Worm (Caenorhabditis elegans) whole organism, late embryonic: ENCODE results near the gene T05A7.6.

ENCODE experiments used
- C08G9.2 ChIP-seq: sonication (generic microtip); optimal IDR thresholded peaks from 2 replicates; lab custom pipeline; 2016; ENCODE audit warnings: mild to moderate bottlenecking, missing genetic modification characterization, moderate library complexity, missing compliant biosample characterization
- C38D4.7 ChIP-seq: fragments of 200-800 bp; sonication (Bioruptor generic); optimal IDR thresholded peaks from 2 replicates; lab custom pipeline; 2018; ENCODE audit warnings: mild to moderate bottlenecking, missing genetic modification characterization, moderate library complexity, missing compliant biosample characterization
- F13H6.1 ChIP-seq: sonication (generic microtip); optimal IDR thresholded peaks from 2 replicates; lab custom pipeline; 2016; ENCODE audit warnings: missing genetic modification characterization, missing compliant biosample characterization
- K02D7.2 ChIP-seq: sonication (generic microtip); optimal IDR thresholded peaks from 2 replicates; lab custom pipeline; 2017; ENCODE audit warnings: mild to moderate bottlenecking, missing genetic modification characterization, missing compliant biosample characterization
- ceh-19 ChIP-seq: fragments of 200-800 bp; sonication (Bioruptor generic); optimal IDR thresholded peaks from 2 replicates; lab custom pipeline; 2018; ENCODE audit warnings: mild to moderate bottlenecking, missing genetic modification characterization, missing compliant biosample characterization
- ceh-31 ChIP-seq: sonication (generic microtip); optimal IDR thresholded peaks from 2 replicates; lab custom pipeline; 2016; ENCODE audit warnings: missing genetic modification characterization, missing compliant biosample characterization
- ceh-34 ChIP-seq: sonication (generic microtip); optimal IDR thresholded peaks from 2 replicates; lab custom pipeline; 2016; ENCODE audit warnings: mild to moderate bottlenecking, missing genetic modification characterization, missing compliant biosample characterization
- ceh-45 ChIP-seq: fragments of 200-800 bp; sonication (Bioruptor generic); IDR thresholded peaks from 2 replicates; pipeline ENCODE4 v1.3.6; 2022; ENCODE audit warnings: missing genetic modification reagents, missing genetic modification characterization, missing compliant biosample characterization
- ceh-48 ChIP-seq: sonication (generic microtip); optimal IDR thresholded peaks from 2 replicates; lab custom pipeline; 2016; ENCODE audit warnings: missing genetic modification characterization, inconsistent platforms, missing compliant biosample characterization
- ceh-6 ChIP-seq: fragments of 200-800 bp; sonication (Bioruptor generic); optimal IDR thresholded peaks from 2 replicates; lab custom pipeline; 2018; ENCODE audit warnings: mild to moderate bottlenecking, missing genetic modification characterization, missing compliant biosample characterization
- ceh-9 ChIP-seq: sonication (generic microtip); optimal IDR thresholded peaks from 2 replicates; lab custom pipeline; 2016; ENCODE audit warnings: mild to moderate bottlenecking, missing genetic modification characterization, inconsistent platforms, missing compliant biosample characterization
- dmd-4 ChIP-seq: sonication (generic microtip); optimal IDR thresholded peaks from 2 replicates; lab custom pipeline; 2016; ENCODE audit warnings: borderline replicate concordance, missing genetic modification characterization, missing compliant biosample characterization
- elt-2 ChIP-seq: sonication (generic microtip); optimal IDR thresholded peaks from 2 replicates; lab custom pipeline; 2016; ENCODE audit warnings: missing genetic modification reagents, missing genetic modification characterization, missing compliant biosample characterization
- elt-4 ChIP-seq: sonication (generic microtip); optimal IDR thresholded peaks from 2 replicates; lab custom pipeline; 2016; ENCODE audit warnings: missing genetic modification characterization, missing compliant biosample characterization
- ets-4 ChIP-seq: sonication (generic microtip); optimal IDR thresholded peaks from 2 replicates; lab custom pipeline; 2016; ENCODE audit warnings: missing genetic modification characterization, missing compliant biosample characterization
- eyg-1 ChIP-seq: sonication (generic microtip); optimal IDR thresholded peaks from 2 replicates; lab custom pipeline; 2016; ENCODE audit warnings: missing genotype, missing genetic modification characterization, missing compliant biosample characterization
- fkh-10 ChIP-seq: fragments of 150-350 bp; optimal IDR thresholded peaks from 2 replicates; lab custom pipeline; 2014; ENCODE audit warnings: missing biosample characterization, missing genetic modification reagents, missing genetic modification characterization
- fkh-6 ChIP-seq: sonication (generic microtip); optimal IDR thresholded peaks from 2 replicates; lab custom pipeline; 2016; ENCODE audit warnings: missing genetic modification characterization, missing compliant biosample characterization
- hlh-13 ChIP-seq: fragments of 200-800 bp; sonication (Bioruptor generic); optimal IDR thresholded peaks from 2 replicates; lab custom pipeline; 2018; ENCODE audit warnings: mild to moderate bottlenecking, missing genetic modification characterization, missing compliant biosample characterization
- hlh-15 ChIP-seq: sonication (generic microtip); optimal IDR thresholded peaks from 2 replicates; lab custom pipeline; 2016; ENCODE audit warnings: missing genetic modification characterization, missing compliant biosample characterization
- hlh-30 ChIP-seq: sonication (generic microtip); optimal IDR thresholded peaks from 2 replicates; lab custom pipeline; 2017; ENCODE audit warnings: antibody characterized with exemption, missing genetic modification characterization, missing compliant biosample characterization; ENCODE audit not compliant: insufficient read depth
- hlh-6 ChIP-seq: sonication (generic microtip); optimal IDR thresholded peaks from 2 replicates; lab custom pipeline; 2016; ENCODE audit warnings: missing genotype, missing genetic modification characterization, missing compliant biosample characterization
- hlh-8 ChIP-seq: sonication (generic microtip); optimal IDR thresholded peaks from 2 replicates; lab custom pipeline; 2016; ENCODE audit warnings: missing genotype, missing genetic modification characterization, missing compliant biosample characterization
- madf-2 ChIP-seq: sonication (generic microtip); optimal IDR thresholded peaks from 2 replicates; lab custom pipeline; 2017; ENCODE audit warnings: missing genetic modification characterization, missing compliant biosample characterization
- mec-3 ChIP-seq: sonication (generic microtip); optimal IDR thresholded peaks from 2 replicates; lab custom pipeline; 2016; ENCODE audit warnings: borderline replicate concordance, missing genetic modification characterization, missing compliant biosample characterization
- nfya-1 ChIP-seq: sonication (generic microtip); optimal IDR thresholded peaks from 2 replicates; lab custom pipeline; 2017; ENCODE audit warnings: missing genetic modification characterization, mild to moderate bottlenecking, missing compliant biosample characterization, antibody characterized with exemption, moderate library complexity
- npax-4 ChIP-seq: sonication (generic microtip); optimal IDR thresholded peaks from 2 replicates; lab custom pipeline; 2016; ENCODE audit warnings: missing genetic modification characterization, missing compliant biosample characterization
- odd-2 ChIP-seq: sonication (generic microtip); optimal IDR thresholded peaks from 2 replicates; lab custom pipeline; 2017; ENCODE audit warnings: antibody characterized with exemption, mild to moderate bottlenecking, missing genetic modification characterization, missing compliant biosample characterization
- pag-3 ChIP-seq: sonication (generic microtip); optimal IDR thresholded peaks from 2 replicates; lab custom pipeline; 2016; ENCODE audit warnings: missing compliant biosample characterization, missing genetic modification characterization, borderline replicate concordance
- pat-9 ChIP-seq: fragments of 200-800 bp; sonication (Bioruptor generic); optimal IDR thresholded peaks from 2 replicates; lab custom pipeline; 2018; ENCODE audit warnings: mild to moderate bottlenecking, missing genetic modification characterization, moderate library complexity, missing compliant biosample characterization
- pha-2 ChIP-seq: sonication (generic microtip); optimal IDR thresholded peaks from 2 replicates; lab custom pipeline; 2017; ENCODE audit warnings: mild to moderate bottlenecking, missing genetic modification characterization, missing compliant biosample characterization
- pha-4 ChIP-seq: fragments of 150-350 bp; optimal IDR thresholded peaks from 2 replicates; lab custom pipeline; 2018; ENCODE audit warnings: missing biosample characterization, missing genetic modification reagents, missing genetic modification characterization
- pqm-1 ChIP-seq: sonication (generic microtip); optimal IDR thresholded peaks from 2 replicates; lab custom pipeline; 2016; ENCODE audit warnings: missing genetic modification characterization, missing compliant biosample characterization
- pros-1 ChIP-seq: fragments of 150-350 bp; optimal IDR thresholded peaks from 2 replicates; lab custom pipeline; 2014; ENCODE audit warnings: missing biosample characterization, missing genetic modification reagents, missing genetic modification characterization
- ref-2 ChIP-seq: sonication (generic microtip); optimal IDR thresholded peaks from 2 replicates; lab custom pipeline; 2016; ENCODE audit warnings: missing genetic modification characterization, missing compliant biosample characterization
- sdc-2 ChIP-seq: sonication (generic microtip); optimal IDR thresholded peaks from 2 replicates; lab custom pipeline; 2016; ENCODE audit warnings: missing genotype, missing genetic modification characterization, missing compliant biosample characterization
- ttx-3 ChIP-seq: sonication (generic microtip); optimal IDR thresholded peaks from 2 replicates; lab custom pipeline; 2016; ENCODE audit warnings: missing genetic modification reagents, missing genetic modification characterization, missing compliant biosample characterization
- unc-42 ChIP-seq: sonication (generic microtip); optimal IDR thresholded peaks from 2 replicates; lab custom pipeline; 2016; ENCODE audit warnings: missing genotype, missing genetic modification characterization, missing compliant biosample characterization
- unc-55 ChIP-seq: sonication (generic microtip); optimal IDR thresholded peaks from 2 replicates; lab custom pipeline; 2017; ENCODE audit warnings: missing biosample characterization, missing genetic modification reagents, missing genetic modification characterization
- zip-5 ChIP-seq: sonication (generic microtip); optimal IDR thresholded peaks from 2 replicates; lab custom pipeline; 2016; ENCODE audit warnings: missing genetic modification characterization, missing compliant biosample characterization
- ztf-16 ChIP-seq: sonication (generic microtip); optimal IDR thresholded peaks from 2 replicates; lab custom pipeline; 2017; ENCODE audit warnings: missing genetic modification characterization, missing compliant biosample characterization

T05A7.6 gene

ce11 chrII:4671692-4672091, at the start of gene T05A7.6:
Gene T05A7.6 (minus strand): TSS chrII:4671792.
- no peak for TF ChIP-seq unc-42 (tag; lab: Kevin White, UChicago)
- TF ChIP-seq hlh-15 (tag; lab: Kevin White, UChicago) = no peak
- no peak for TF ChIP-seq elt-2 (tag; lab: Kevin White, UChicago)
- no peak for TF ChIP-seq hlh-13 (GFP tag; lab: Kevin White, UChicago)
- TF ChIP-seq ref-2 (tag; lab: Kevin White, UChicago) = no peak
- no peak for TF ChIP-seq nfya-1
- TF ChIP-seq pag-3 (tag; lab: Kevin White, UChicago) = no peak
- TF ChIP-seq madf-2 (tag; lab: Kevin White, UChicago) = no peak
- TF ChIP-seq eyg-1 (tag; lab: Kevin White, UChicago) = no peak
- no peak for TF ChIP-seq ets-4
- no peak for TF ChIP-seq ceh-45 (GFP tag; lab: Robert Waterston, UW)
- no peak for TF ChIP-seq pros-1 (tag; lab: Kevin White, UChicago)
- no peak for TF ChIP-seq ceh-34 (tag; lab: Kevin White, UChicago)
- TF ChIP-seq hlh-6 = no peak
- TF ChIP-seq mec-3 (tag; lab: Kevin White, UChicago) = no peak
- TF ChIP-seq, all 69 proteins: peak for 0

- no peak for TF ChIP-seq npax-4 (tag; lab: Kevin White, UChicago)
- no peak for TF ChIP-seq pqm-1 (tag; lab: Kevin White, UChicago)
- TF ChIP-seq fkh-10 = no peak
- TF ChIP-seq fkh-6 (tag; lab: Kevin White, UChicago) = no peak
- TF ChIP-seq ztf-16 (tag; lab: Kevin White, UChicago) = no peak
- TF ChIP-seq C08G9.2 (tag; lab: Kevin White, UChicago) = no peak
- TF ChIP-seq dmd-4 (tag; lab: Kevin White, UChicago) = no peak
Measured at ce11 chrII:4715676-4716075, 44.1 kb upstream of the T05A7.6 start, which contains the start of gene F41C3.8. Gene F41C3.8 (plus strand): TSS chrII:4716046.

- no peak for TF ChIP-seq hlh-8 (tag; lab: Kevin White, UChicago)
- TF ChIP-seq odd-2 (tag; lab: Kevin White, UChicago) = no peak
- no peak for TF ChIP-seq F13H6.1 (tag; lab: Kevin White, UChicago)
- TF ChIP-seq unc-55 (GFP tag; lab: Kevin White, UChicago) = no peak
- TF ChIP-seq ceh-19 (GFP tag; lab: Kevin White, UChicago) = no peak
- no peak for TF ChIP-seq mec-3 (tag; lab: Kevin White, UChicago)
- TF ChIP-seq C38D4.7 (GFP tag; lab: Kevin White, UChicago) = no peak
- no peak for TF ChIP-seq ceh-31 (tag; lab: Kevin White, UChicago)
- no peak for TF ChIP-seq pha-2 (tag; lab: Kevin White, UChicago)
- TF ChIP-seq ceh-9 = no peak
- TF ChIP-seq ttx-3 (tag; lab: Kevin White, UChicago) = no peak
- no peak for TF ChIP-seq C08G9.2 (tag; lab: Kevin White, UChicago)
- no peak for TF ChIP-seq elt-4
- no peak for TF ChIP-seq pha-4
Measured at ce11 chrII:4710813-4711212, 39.2 kb upstream of the T05A7.6 start.

ce11 chrII:4710120-4710519, 38.5 kb upstream of the T05A7.6 start, which contains the start of gene tag-151:
Gene tag-151 (plus strand): TSS chrII:4710277.
- TF ChIP-seq eyg-1 (tag; lab: Kevin White, UChicago) = no peak
- TF ChIP-seq hlh-6 = no peak
- no peak for TF ChIP-seq ttx-3 (tag; lab: Kevin White, UChicago)
- no peak for TF ChIP-seq hlh-15 (tag; lab: Kevin White, UChicago)
- TF ChIP-seq pat-9 (tag; lab: Kevin White, UChicago) = no peak
- no peak for TF ChIP-seq ceh-9
- no peak for TF ChIP-seq zip-5
- no peak for TF ChIP-seq hlh-30 (tag; lab: Kevin White, UChicago)
- TF ChIP-seq ceh-6 (GFP tag; lab: Kevin White, UChicago) = no peak
- TF ChIP-seq pha-2 (tag; lab: Kevin White, UChicago) = no peak
- TF ChIP-seq sdc-2 = no peak
- TF ChIP-seq ceh-48 (tag; lab: Kevin White, UChicago) = no peak
- TF ChIP-seq K02D7.2 (tag; lab: Kevin White, UChicago) = no peak
- no peak for TF ChIP-seq ceh-31 (tag; lab: Kevin White, UChicago)
- TF ChIP-seq, all 69 proteins: peak for 0
